Worm (Caenorhabditis elegans) whole organism, L2 larva: ENCODE data around the gene str-97.

Source experiments
- F13H6.1 ChIP-seq: sonication (generic microtip); optimal IDR thresholded peaks from 2 replicates; lab custom pipeline; 2016; ENCODE audit warnings: missing genetic modification characterization, missing compliant biosample characterization
- R02D3.7 ChIP-seq: fragments of 150-350 bp; optimal IDR thresholded peaks from 2 replicates; lab custom pipeline; 2014; ENCODE audit warnings: missing biosample characterization, missing genetic modification characterization
- Y55F3AM.14 ChIP-seq: fragments of 200-800 bp; sonication (Bioruptor generic); optimal IDR thresholded peaks from 2 replicates; lab custom pipeline; 2018; ENCODE audit warnings: mild to moderate bottlenecking, missing genetic modification characterization, missing compliant biosample characterization
- alr-1 ChIP-seq: fragments of 150-350 bp; optimal IDR thresholded peaks from 2 replicates; lab custom pipeline; 2014; ENCODE audit warnings: missing biosample characterization, missing genetic modification characterization
- aly-2 ChIP-seq: fragments of 150-350 bp; optimal IDR thresholded peaks from 2 replicates; lab custom pipeline; 2014; ENCODE audit warnings: missing biosample characterization, missing genetic modification characterization
- ama-1 ChIP-seq: fragments of 150-350 bp; optimal IDR thresholded peaks from 2 replicates; lab custom pipeline; 2018; ENCODE audit warnings: inconsistent platforms
- blmp-1 ChIP-seq: sonication (generic microtip); optimal IDR thresholded peaks from 2 replicates; lab custom pipeline; 2017; ENCODE audit warnings: missing genetic modification characterization, mild to moderate bottlenecking, missing compliant biosample characterization, antibody characterized with exemption, moderate library complexity; ENCODE audit not compliant: insufficient read depth
- ceh-16 ChIP-seq: fragments of 150-350 bp; optimal IDR thresholded peaks from 2 replicates; lab custom pipeline; 2014; ENCODE audit warnings: missing biosample characterization, missing genetic modification characterization
- ceh-82 ChIP-seq: fragments of 150-350 bp; optimal IDR thresholded peaks from 2 replicates; lab custom pipeline; 2014; ENCODE audit warnings: missing biosample characterization, missing genetic modification characterization
- crh-2 ChIP-seq: sonication (generic microtip); optimal IDR thresholded peaks from 2 replicates; lab custom pipeline; 2017; ENCODE audit warnings: missing biosample characterization, missing genetic modification characterization
- dmd-4 ChIP-seq: sonication (generic microtip); optimal IDR thresholded peaks from 2 replicates; lab custom pipeline; 2017; ENCODE audit warnings: missing biosample characterization, missing genetic modification characterization
- gmeb-1 ChIP-seq: fragments of 150-350 bp; optimal IDR thresholded peaks from 2 replicates; lab custom pipeline; 2014; ENCODE audit warnings: missing biosample characterization, missing genetic modification characterization
- lin-13 ChIP-seq: fragments of 150-350 bp; optimal IDR thresholded peaks from 2 replicates; lab custom pipeline; 2014; ENCODE audit warnings: missing biosample characterization, missing genetic modification reagents, missing genetic modification characterization
- lsy-2 ChIP-seq, 2 experiments: fragments of 150-350 bp in 1 of 2; sonication (generic microtip) in 1 of 2; optimal IDR thresholded peaks; 2 replicates each; lab custom pipeline; 2014 to 2017; ENCODE audit warnings: missing biosample characterization in 2 of 2, missing genetic modification characterization in 2 of 2
- mab-5 ChIP-seq: fragments of 150-350 bp; optimal IDR thresholded peaks from 2 replicates; lab custom pipeline; 2014; ENCODE audit warnings: missing biosample characterization, missing genetic modification characterization
- mbf-1 ChIP-seq: sonication (generic microtip); optimal IDR thresholded peaks from 2 replicates; lab custom pipeline; 2017; ENCODE audit warnings: missing biosample characterization, missing genetic modification characterization
- mdl-1 ChIP-seq, 2 experiments: fragments of 150-350 bp in 1 of 2; sonication (generic microtip) in 1 of 2; optimal IDR thresholded peaks; 2 replicates each; lab custom pipeline; 2017; ENCODE audit warnings: missing biosample characterization in 2 of 2, missing genetic modification characterization in 2 of 2
- nhr-10 ChIP-seq: sonication (generic microtip); optimal IDR thresholded peaks from 2 replicates; lab custom pipeline; 2017; ENCODE audit warnings: missing biosample characterization, missing genetic modification characterization
- nhr-11 ChIP-seq: fragments of 150-350 bp; optimal IDR thresholded peaks from 2 replicates; lab custom pipeline; 2014; ENCODE audit warnings: missing biosample characterization, missing genetic modification characterization
- nhr-129 ChIP-seq: fragments of 150-350 bp; optimal IDR thresholded peaks from 2 replicates; lab custom pipeline; 2014; ENCODE audit warnings: missing biosample characterization, missing genetic modification characterization
- nhr-21 ChIP-seq: fragments of 150-350 bp; optimal IDR thresholded peaks from 2 replicates; lab custom pipeline; 2014; ENCODE audit warnings: missing biosample characterization, missing genetic modification characterization
- nhr-23 ChIP-seq: fragments of 150-350 bp; optimal IDR thresholded peaks from 2 replicates; lab custom pipeline; 2014; ENCODE audit warnings: missing biosample characterization, missing genetic modification reagents, missing genetic modification characterization
- nhr-237 ChIP-seq: fragments of 150-350 bp; optimal IDR thresholded peaks from 2 replicates; lab custom pipeline; 2014; ENCODE audit warnings: missing biosample characterization, missing genetic modification characterization
- nhr-25 ChIP-seq: fragments of 150-350 bp; sonication (generic microtip); optimal IDR thresholded peaks from 3 replicates; lab custom pipeline; 2014; ENCODE audit warnings: missing biosample characterization, missing genetic modification characterization
- nhr-6 ChIP-seq: fragments of 150-350 bp; optimal IDR thresholded peaks from 2 replicates; lab custom pipeline; 2014; ENCODE audit warnings: missing biosample characterization, missing genetic modification characterization
- nhr-77 ChIP-seq: fragments of 150-350 bp; optimal IDR thresholded peaks from 2 replicates; lab custom pipeline; 2014; ENCODE audit warnings: missing biosample characterization, missing genetic modification characterization
- peb-1 ChIP-seq: fragments of 150-350 bp; optimal IDR thresholded peaks from 2 replicates; lab custom pipeline; 2014; ENCODE audit warnings: missing biosample characterization, missing genetic modification characterization
- sma-9 ChIP-seq, 2 experiments: fragments of 150-350 bp in 1 of 2; sonication (generic microtip) in 1 of 2; optimal IDR thresholded peaks; 2 replicates each; lab custom pipeline; 2014 to 2016; ENCODE audit warnings: missing genetic modification characterization in 2 of 2, mild to moderate bottlenecking in 1 of 2, missing biosample characterization in 1 of 2, missing compliant biosample characterization in 1 of 2, missing genetic modification reagents in 1 of 2, moderate library complexity in 1 of 2
- unc-39 ChIP-seq: fragments of 150-350 bp; optimal IDR thresholded peaks from 2 replicates; lab custom pipeline; 2014; ENCODE audit warnings: missing biosample characterization, missing genetic modification characterization
- unc-55 ChIP-seq: fragments of 150-350 bp; sonication (generic microtip); optimal IDR thresholded peaks from 3 replicates; lab custom pipeline; 2014; ENCODE audit warnings: missing biosample characterization, missing genetic modification reagents, missing genetic modification characterization
- unc-62 ChIP-seq: fragments of 150-350 bp; optimal IDR thresholded peaks from 2 replicates; lab custom pipeline; 2014; ENCODE audit warnings: missing biosample characterization, missing genetic modification reagents, missing genetic modification characterization
- zag-1 ChIP-seq: fragments of 150-350 bp; optimal IDR thresholded peaks from 2 replicates; lab custom pipeline; 2014; ENCODE audit warnings: missing biosample characterization, missing genetic modification characterization
- ztf-11 ChIP-seq: sonication (generic microtip); optimal IDR thresholded peaks from 2 replicates; lab custom pipeline; 2017; ENCODE audit warnings: missing biosample characterization, missing genetic modification characterization
- ztf-4 ChIP-seq: fragments of 150-350 bp; optimal IDR thresholded peaks from 2 replicates; lab custom pipeline; 2014; ENCODE audit warnings: missing biosample characterization, missing genetic modification characterization

The str-97 gene

DNA sequence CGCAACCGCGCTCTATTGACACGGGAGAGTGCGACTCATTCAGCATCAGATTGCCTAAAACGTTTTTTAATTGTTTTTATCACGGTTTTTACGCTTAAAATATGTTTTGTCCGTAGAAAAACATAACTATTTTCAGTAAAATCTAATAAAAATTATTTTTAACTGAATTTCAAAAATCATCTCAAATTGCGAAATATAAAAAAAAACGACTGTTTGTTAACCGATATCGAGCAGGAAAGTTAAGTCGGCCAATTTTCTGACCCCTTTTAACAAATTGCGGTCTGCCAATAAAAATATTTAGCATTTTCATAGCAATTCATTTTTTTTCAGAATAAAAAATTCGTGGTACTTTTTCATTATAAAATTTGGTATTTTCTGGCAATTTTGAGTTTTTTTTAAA is 34.5 kb downstream of the str-97 start:
- TF ChIP-seq nhr-129 (tag; lab: Kevin White, UChicago) (no peak), nhr-77 (tag; lab: Kevin White, UChicago) (no peak), R02D3.7 (no peak), ztf-4 (tag; lab: Kevin White, UChicago) (no peak), zag-1 (tag; lab: Kevin White, UChicago) (no peak), gmeb-1 (no peak), ama-1 (lab: Kevin White, UChicago) (no peak), dmd-4 (tag; lab: Kevin White, UChicago) (no peak), nhr-237 (tag; lab: Kevin White, UChicago) (no peak)

DNA sequence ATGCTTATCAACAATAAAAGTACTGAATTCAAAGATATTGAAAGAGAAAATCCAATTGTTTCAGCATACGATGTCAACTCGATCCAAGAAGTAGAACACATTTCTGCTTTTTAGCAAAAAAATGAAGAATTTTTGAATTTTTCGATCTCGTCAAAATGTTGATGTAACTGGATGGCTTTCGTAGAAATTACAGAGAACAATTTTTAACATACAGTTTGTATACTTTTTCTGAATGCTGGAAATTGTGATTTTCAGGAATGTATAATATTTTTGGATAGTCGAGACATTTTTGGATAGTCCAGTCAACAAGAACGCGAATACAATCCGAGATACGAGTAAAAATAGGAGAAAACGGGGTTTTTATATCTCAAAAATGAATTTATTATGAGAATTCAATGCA is 36.4 kb downstream of the str-97 start, which contains the start of gene str-103:
TSS of gene str-103 (minus strand) at position 101 of the 400 bp plus-strand sequence.
- TF ChIP-seq lsy-2 (tag; optimal IDR thresholded peaks at IDR 0.05; lab: Kevin White, UChicago) = no peak
- no peak for TF ChIP-seq ceh-16 (tag; lab: Kevin White, UChicago)
- TF ChIP-seq mbf-1 (tag; lab: Kevin White, UChicago) = no peak
- no peak for TF ChIP-seq nhr-10
- TF ChIP-seq aly-2 (tag; lab: Kevin White, UChicago) = no peak
- TF ChIP-seq unc-39 (tag; lab: Kevin White, UChicago) = no peak
- no peak for TF ChIP-seq nhr-25 (tag; lab: Kevin White, UChicago)

DNA sequence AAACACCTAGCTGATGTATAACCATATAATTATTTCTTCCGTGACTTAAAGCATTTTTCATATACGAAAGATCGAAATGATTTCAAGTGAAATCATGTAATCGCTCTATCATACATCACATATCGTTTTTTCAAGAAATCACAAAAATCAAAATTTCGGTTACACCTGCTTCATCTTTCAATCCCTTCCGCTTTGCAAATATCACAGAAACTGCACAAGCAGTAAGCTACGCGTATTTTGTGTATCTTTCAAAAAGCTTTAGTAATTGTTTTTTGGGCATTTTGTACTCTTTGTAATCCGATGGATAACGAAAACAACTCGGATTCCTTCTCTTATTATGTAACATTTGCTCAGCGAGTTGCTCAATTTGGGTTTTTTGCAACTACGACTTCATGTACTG is 39.6 kb downstream of the str-97 start, which contains the start of gene str-25:
TSS of gene str-25 (plus strand) at position 301 of the 400 bp plus-strand sequence.
- TF ChIP-seq dmd-4 (tag; lab: Kevin White, UChicago) = no peak
- TF ChIP-seq zag-1 (tag; lab: Kevin White, UChicago) = no peak
- TF ChIP-seq ama-1 (lab: Kevin White, UChicago) = no peak
- TF ChIP-seq mab-5 (tag; lab: Kevin White, UChicago) = no peak
- TF ChIP-seq nhr-11 (tag; lab: Kevin White, UChicago) = no peak
- TF ChIP-seq peb-1 (tag; lab: Kevin White, UChicago) = no peak
- no peak for TF ChIP-seq unc-39 (tag; lab: Kevin White, UChicago)
- no peak for TF ChIP-seq aly-2 (tag; lab: Kevin White, UChicago)
- TF ChIP-seq ztf-11 = no peak
- no peak for TF ChIP-seq nhr-237 (tag; lab: Kevin White, UChicago)
- TF ChIP-seq alr-1 = no peak
- TF ChIP-seq crh-2 (tag; lab: Kevin White, UChicago) = no peak

DNA sequence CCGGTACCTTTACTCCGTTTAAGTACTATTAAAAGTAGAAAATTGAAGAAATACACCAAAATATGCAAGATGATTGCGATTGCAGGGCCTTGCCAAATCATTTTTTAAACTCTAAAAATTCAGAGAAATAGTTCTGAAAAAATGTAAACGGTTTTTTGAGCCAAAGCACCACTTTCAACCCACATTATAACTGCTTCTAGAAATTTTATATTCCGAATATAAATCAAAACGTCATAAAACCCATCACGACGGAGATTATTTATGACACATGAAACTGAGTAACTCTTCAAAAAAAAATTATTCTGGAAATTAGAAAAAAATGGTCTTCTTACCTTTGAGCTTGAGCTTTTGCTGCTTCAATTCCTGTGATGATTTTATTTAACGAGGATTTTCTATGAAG is 40.8 kb downstream of the str-97 start, which contains the start of gene srxa-16:
TSS of gene srxa-16 (minus strand) at position 101 of the 400 bp plus-strand sequence.
- TF ChIP-seq nhr-6 (tag; lab: Kevin White, UChicago) = no peak
- TF ChIP-seq nhr-11 (tag; lab: Kevin White, UChicago) = no peak
- TF ChIP-seq nhr-21 = no peak
- TF ChIP-seq mdl-1 (tag; optimal IDR thresholded peaks at IDR 0.05; lab: Kevin White, UChicago) = no peak
- TF ChIP-seq unc-62 = no peak
- no peak for TF ChIP-seq ceh-82 (tag; lab: Kevin White, UChicago)
- TF ChIP-seq nhr-23 (tag; lab: Kevin White, UChicago) = no peak
- TF ChIP-seq sma-9 (GFP tag; optimal IDR thresholded peaks at IDR 0.05; lab: Kevin White, UChicago) = no peak
- TF ChIP-seq sma-9 (tag; optimal IDR thresholded peaks at IDR 0.05; lab: Kevin White, UChicago) = no peak
- TF ChIP-seq unc-55 (GFP tag; lab: Kevin White, UChicago) = no peak
- TF ChIP-seq mab-5 (tag; lab: Kevin White, UChicago) = no peak
- TF ChIP-seq nhr-129 (tag; lab: Kevin White, UChicago) = no peak
- no peak for TF ChIP-seq nhr-10
- TF ChIP-seq lin-13 (GFP tag; lab: Kevin White, UChicago) = no peak
- TF ChIP-seq F13H6.1 (tag; lab: Kevin White, UChicago) = no peak
- TF ChIP-seq blmp-1 (tag; lab: Kevin White, UChicago) = no peak
- no peak for TF ChIP-seq nhr-237 (tag; lab: Kevin White, UChicago)
- TF ChIP-seq Y55F3AM.14 (GFP tag; lab: Kevin White, UChicago) = no peak
- TF ChIP-seq ama-1 (lab: Kevin White, UChicago) = no peak
